Worm (Caenorhabditis elegans): Measurements from ENCODE around the gene Y57G11C.36.
"Not testable (repeated sequence)": the region's sequence is repeated elsewhere in the genome, so short reads cannot be mapped to it uniquely, and the experiment has no call there.

DNA sequence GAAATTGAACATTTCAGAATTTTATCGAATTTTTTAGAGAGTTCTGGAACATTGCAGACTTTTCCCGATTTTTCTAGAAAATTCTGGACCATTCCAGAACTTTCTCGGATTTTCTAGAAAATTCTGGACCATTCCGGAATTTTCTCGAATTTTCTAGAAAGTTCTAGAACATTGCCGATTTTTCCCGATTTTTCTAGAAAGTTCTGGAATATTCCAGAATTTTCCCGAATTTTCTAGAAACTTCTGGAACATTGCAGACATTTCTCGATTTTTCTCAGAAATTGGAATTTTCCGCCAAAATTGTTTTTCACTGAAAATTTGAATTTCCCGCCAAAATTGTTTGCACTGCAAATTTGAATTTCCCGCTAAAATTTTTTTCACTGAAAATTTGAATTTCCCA, 33.4 kb downstream of the Y57G11C.36 start:
- TF ChIP-seq set-16 (GFP tag; IDR thresholded peaks at IDR 0.05); ces-1 (GFP tag; optimal IDR thresholded peaks at IDR 0.05); nhr-76 (tag; optimal IDR thresholded peaks at IDR 0.05); madf-9 (GFP tag; conservative IDR thresholded peaks at IDR 0.05); ama-1 (optimal IDR thresholded peaks at IDR 0.05); nhr-111 (GFP tag; optimal IDR thresholded peaks at IDR 0.05); dpl-1 (GFP tag; optimal IDR thresholded peaks at IDR 0.05); attf-4 (tag; optimal IDR thresholded peaks at IDR 0.05): not testable (repeated sequence)
